Worm (Caenorhabditis elegans) whole organism, L4 larva: ENCODE measurements around the gene hizr-1.

Experiments used
- D1046.2 ChIP-seq: fragments of 200-800 bp; sonication (Bioruptor generic); IDR thresholded peaks from 2 replicates; pipeline ENCODE4 v1.3.6; 2022; ENCODE audit warnings: missing genetic modification characterization, missing compliant biosample characterization
- Y48G9A.11 ChIP-seq: fragments of 200-800 bp; sonication (Bioruptor generic); IDR thresholded peaks from 2 replicates; pipeline ENCODE4 v1.3.6; 2022; ENCODE audit warnings: missing genetic modification reagents, missing genetic modification characterization, missing compliant biosample characterization
- ZK337.2 ChIP-seq: fragments of 200-800 bp; sonication (Bioruptor generic); IDR thresholded peaks from 2 replicates; pipeline ENCODE4 v1.3.6; 2022; ENCODE audit warnings: missing genetic modification reagents, missing genetic modification characterization, missing compliant biosample characterization
- ama-1 ChIP-seq: fragments of 150-350 bp; optimal IDR thresholded peaks from 2 replicates; lab custom pipeline; 2014; ENCODE audit warnings: inconsistent platforms, mixed read lengths
- ceh-20 ChIP-seq: fragments of 200-800 bp; sonication (Bioruptor generic); IDR thresholded peaks from 2 replicates; pipeline ENCODE4 v1.3.6; 2022; ENCODE audit warnings: missing genetic modification reagents, missing genetic modification characterization, missing compliant biosample characterization
- ceh-82 ChIP-seq: sonication (generic microtip); optimal IDR thresholded peaks from 2 replicates; lab custom pipeline; 2017; ENCODE audit warnings: missing biosample characterization, missing genetic modification characterization
- ces-1 ChIP-seq: fragments of 150-350 bp; sonication (generic microtip); optimal IDR thresholded peaks from 4 replicates; lab custom pipeline; 2014; ENCODE audit warnings: missing biosample characterization, missing genetic modification reagents, missing genetic modification characterization
- daf-12 ChIP-seq: fragments of 150-350 bp; optimal IDR thresholded peaks from 2 replicates; lab custom pipeline; 2014; ENCODE audit warnings: missing biosample characterization, missing genetic modification reagents, missing genetic modification characterization
- daf-16 ChIP-seq, 3 experiments: sonication (generic microtip); optimal IDR thresholded peaks; 2 replicates each; lab custom pipeline; 2016 to 2017; ENCODE audit warnings: missing genetic modification characterization in 3 of 3, missing genetic modification reagents in 3 of 3, mild to moderate bottlenecking in 2 of 3, missing compliant biosample characterization in 2 of 3, missing biosample characterization in 1 of 3, moderate library complexity in 1 of 3
- dpl-1 ChIP-seq: fragments of 150-350 bp; optimal IDR thresholded peaks from 2 replicates; lab custom pipeline; 2014; ENCODE audit warnings: missing biosample characterization, missing genetic modification reagents, missing genetic modification characterization
- duxl-1 ChIP-seq: sonication (generic microtip); optimal IDR thresholded peaks from 2 replicates; lab custom pipeline; 2016; ENCODE audit warnings: mild to moderate bottlenecking, missing genetic modification characterization, moderate library complexity, missing compliant biosample characterization; ENCODE audit not compliant: poor library complexity
- egl-27 ChIP-seq: sonication (generic microtip); optimal IDR thresholded peaks from 3 replicates; lab custom pipeline; 2017; ENCODE audit warnings: missing biosample characterization, missing genetic modification reagents, missing genetic modification characterization
- fkh-10 ChIP-seq: fragments of 150-350 bp; optimal IDR thresholded peaks from 2 replicates; lab custom pipeline; 2014; ENCODE audit warnings: missing biosample characterization, missing genetic modification reagents, missing genetic modification characterization
- fos-1 ChIP-seq: fragments of 150-350 bp; optimal IDR thresholded peaks from 2 replicates; lab custom pipeline; 2014; ENCODE audit warnings: missing biosample characterization, missing genetic modification characterization
- gei-8 ChIP-seq: fragments of 200-800 bp; sonication (Bioruptor generic); optimal IDR thresholded peaks from 2 replicates; lab custom pipeline; 2018; ENCODE audit warnings: mild to moderate bottlenecking, missing genetic modification characterization, missing compliant biosample characterization
- hlh-11 ChIP-seq: fragments of 200-800 bp; sonication (Bioruptor generic); optimal IDR thresholded peaks from 2 replicates; lab custom pipeline; 2018; ENCODE audit warnings: mild to moderate bottlenecking, missing genetic modification characterization, missing compliant biosample characterization
- hmg-1.1 ChIP-seq: fragments of 200-800 bp; sonication (Bioruptor generic); IDR thresholded peaks from 2 replicates; pipeline ENCODE4 v1.3.6; 2022; ENCODE audit warnings: missing genetic modification reagents, missing genetic modification characterization, missing compliant biosample characterization
- jun-1 ChIP-seq: fragments of 150-350 bp; optimal IDR thresholded peaks from 2 replicates; lab custom pipeline; 2014; ENCODE audit warnings: missing biosample characterization, missing genetic modification reagents, missing genetic modification characterization
- lin-1 ChIP-seq: fragments of 200-800 bp; sonication (Bioruptor generic); IDR thresholded peaks from 2 replicates; pipeline ENCODE4 v1.3.6; 2022; ENCODE audit warnings: missing genetic modification reagents, missing genetic modification characterization, missing compliant biosample characterization
- lin-13 ChIP-seq: fragments of 150-350 bp; optimal IDR thresholded peaks from 2 replicates; lab custom pipeline; 2014; ENCODE audit warnings: missing biosample characterization, missing genetic modification reagents, missing genetic modification characterization
- lin-29 ChIP-seq: fragments of 200-800 bp; sonication (Bioruptor generic); IDR thresholded peaks from 2 replicates; pipeline ENCODE4 v1.3.6; 2022; ENCODE audit warnings: missing genetic modification reagents, missing genetic modification characterization, missing compliant biosample characterization
- lin-38 ChIP-seq: fragments of 200-800 bp; sonication (Bioruptor generic); IDR thresholded peaks from 2 replicates; pipeline ENCODE4 v1.3.6; 2022; ENCODE audit warnings: missing genetic modification reagents, missing genetic modification characterization, missing compliant biosample characterization
- madf-5 ChIP-seq, 2 experiments: fragments of 200-800 bp; sonication (Bioruptor generic); IDR thresholded peaks; 2 replicates each; pipeline ENCODE4 v1.3.6; 2022; ENCODE audit warnings: missing compliant biosample characterization in 2 of 2, missing genetic modification characterization in 2 of 2
- madf-9 ChIP-seq: fragments of 200-800 bp; sonication (Bioruptor generic); conservative IDR thresholded peaks from 2 replicates; pipeline ENCODE4 v1.3.6; 2022; ENCODE audit warnings: missing genetic modification reagents, missing genetic modification characterization, missing compliant biosample characterization
- mes-2 ChIP-seq: sonication (generic microtip); optimal IDR thresholded peaks from 2 replicates; lab custom pipeline; 2016; ENCODE audit warnings: missing genotype, mild to moderate bottlenecking, missing genetic modification characterization, missing compliant biosample characterization; ENCODE audit not compliant: poor library complexity, severe bottlenecking
- mxl-2 ChIP-seq: fragments of 200-800 bp; sonication (Bioruptor generic); conservative IDR thresholded peaks from 2 replicates; pipeline ENCODE4 v1.3.6; 2022; ENCODE audit warnings: missing genetic modification reagents, missing genetic modification characterization, missing compliant biosample characterization
- mxl-3 ChIP-seq: fragments of 200-800 bp; sonication (Bioruptor generic); optimal IDR thresholded peaks from 2 replicates; lab custom pipeline; 2018; ENCODE audit warnings: mild to moderate bottlenecking, missing genetic modification characterization, missing compliant biosample characterization
- nhr-102 ChIP-seq: sonication (generic microtip); optimal IDR thresholded peaks from 2 replicates; lab custom pipeline; 2016; ENCODE audit warnings: mild to moderate bottlenecking, missing genetic modification characterization, moderate library complexity, missing compliant biosample characterization
- nhr-28 ChIP-seq: fragments of 150-350 bp; optimal IDR thresholded peaks from 2 replicates; lab custom pipeline; 2014; ENCODE audit warnings: missing biosample characterization, missing genetic modification characterization
- nhr-41 ChIP-seq: fragments of 200-800 bp; sonication (Bioruptor generic); IDR thresholded peaks from 2 replicates; pipeline ENCODE4 v1.3.6; 2022; ENCODE audit warnings: missing genetic modification reagents, missing genetic modification characterization, missing compliant biosample characterization
- nhr-77 ChIP-seq: fragments of 150-350 bp; optimal IDR thresholded peaks from 2 replicates; lab custom pipeline; 2014; ENCODE audit warnings: missing biosample characterization, missing genetic modification characterization
- php-3 ChIP-seq: fragments of 200-800 bp; sonication (Bioruptor generic); IDR thresholded peaks from 2 replicates; pipeline ENCODE4 v1.3.6; 2022; ENCODE audit warnings: missing genetic modification reagents, missing genetic modification characterization, missing compliant biosample characterization
- pqm-1 ChIP-seq: sonication (generic microtip); optimal IDR thresholded peaks from 2 replicates; lab custom pipeline; 2017; ENCODE audit warnings: missing biosample characterization, missing genetic modification characterization
- rbr-2 ChIP-seq: sonication (generic microtip); optimal IDR thresholded peaks from 2 replicates; lab custom pipeline; 2016; ENCODE audit warnings: missing genotype, missing genetic modification characterization, missing compliant biosample characterization
- set-16 ChIP-seq: fragments of 200-800 bp; sonication (Bioruptor generic); IDR thresholded peaks from 2 replicates; pipeline ENCODE4 v1.3.6; 2022; ENCODE audit warnings: missing genetic modification reagents, missing genetic modification characterization, missing compliant biosample characterization
- snpc-1.2 ChIP-seq: fragments of 200-800 bp; sonication (Bioruptor generic); IDR thresholded peaks from 2 replicates; pipeline ENCODE4 v1.3.6; 2022; ENCODE audit warnings: missing genetic modification reagents, missing genetic modification characterization, missing compliant biosample characterization
- snpc-4 ChIP-seq: fragments of 150-350 bp; optimal IDR thresholded peaks from 2 replicates; lab custom pipeline; 2014; ENCODE audit warnings: missing biosample characterization, missing genetic modification characterization
- spr-1 ChIP-seq: sonication (generic microtip); optimal IDR thresholded peaks from 2 replicates; lab custom pipeline; 2016; ENCODE audit warnings: mild to moderate bottlenecking, missing genetic modification characterization, missing compliant biosample characterization
- tag-97 ChIP-seq: fragments of 200-800 bp; sonication (Bioruptor generic); IDR thresholded peaks from 2 replicates; pipeline ENCODE4 v1.3.6; 2022; ENCODE audit warnings: missing genetic modification characterization, missing compliant biosample characterization
- unc-39 ChIP-seq: sonication (generic microtip); optimal IDR thresholded peaks from 2 replicates; lab custom pipeline; 2017; ENCODE audit warnings: missing biosample characterization, missing genetic modification characterization
- unc-62 ChIP-seq, 3 experiments: fragments of 150-350 bp in 1 of 3; sonication (generic microtip); optimal IDR thresholded peaks in 2 of 3; peaks in 1 of 3; 1 replicate in 1 of 3; 2 replicates in 2 of 3; lab custom pipeline; 2014 to 2017; ENCODE audit warnings: missing biosample characterization in 3 of 3, missing genetic modification characterization in 3 of 3, missing genetic modification reagents in 3 of 3, missing genotype in 1 of 3
- vab-7 ChIP-seq: fragments of 200-800 bp; sonication (Bioruptor generic); IDR thresholded peaks from 2 replicates; pipeline ENCODE4 v1.3.6; 2022; ENCODE audit warnings: missing genetic modification reagents, missing genetic modification characterization, missing compliant biosample characterization
- zag-1 ChIP-seq: fragments of 150-350 bp; optimal IDR thresholded peaks from 2 replicates; lab custom pipeline; 2014; ENCODE audit warnings: missing biosample characterization, missing genetic modification characterization
- zip-2 ChIP-seq: fragments of 150-350 bp; optimal IDR thresholded peaks from 2 replicates; lab custom pipeline; 2014; ENCODE audit warnings: missing biosample characterization, missing genetic modification characterization
- ztf-7 ChIP-seq: fragments of 150-350 bp; optimal IDR thresholded peaks from 2 replicates; lab custom pipeline; 2014; ENCODE audit warnings: missing biosample characterization, missing genetic modification characterization

hizr-1 gene

ce11 chrX:11299642-11300307, 18.3 kb upstream of the hizr-1 start, which contains the start of the genes snrp-40.1 and F08G12.3 (continued):
- TF ChIP-seq lin-13 = peak; percentile 28
- TF ChIP-seq gei-8 (GFP tag; lab: Kevin White, UChicago) = no peak
- peak; percentile 89 for TF ChIP-seq rbr-2 (tag; lab: Kevin White, UChicago)
- no peak for TF ChIP-seq fos-1
- no peak for TF ChIP-seq ces-1 (GFP tag; lab: Kevin White, UChicago)
- no peak for TF ChIP-seq snpc-4 (tag; lab: Kevin White, UChicago)
- TF ChIP-seq lin-1 (GFP tag; lab: Robert Waterston, UW) = no peak
- no peak for TF ChIP-seq lin-29
- TF ChIP-seq dpl-1 (GFP tag; lab: Kevin White, UChicago) = peak; percentile 62
- TF ChIP-seq mxl-2 = no peak
- TF ChIP-seq Y48G9A.11 (GFP tag; lab: Robert Waterston, UW) = no peak
- TF ChIP-seq mxl-3 (GFP tag; lab: Kevin White, UChicago) = peak; percentile 93
- TF ChIP-seq spr-1 (tag; lab: Kevin White, UChicago) = peak; percentile 35
- TF ChIP-seq ama-1 (lab: Kevin White, UChicago) = no peak
- TF ChIP-seq tag-97 (GFP tag; lab: Robert Waterston, UW) = no peak
- no peak for TF ChIP-seq unc-39 (tag; lab: Kevin White, UChicago)
- peak; percentile 90 for TF ChIP-seq fkh-10 (GFP tag; lab: Kevin White, UChicago)
- TF ChIP-seq duxl-1 = no peak
- no peak for TF ChIP-seq D1046.2
- no peak for TF ChIP-seq ztf-7
- TF ChIP-seq pqm-1 = peak; percentile 70
- TF ChIP-seq, all 104 proteins: peak for 38

ce11 chrX:11305773-11306172, 12.3 kb upstream of the hizr-1 start, which contains the start of gene F08G12.1:
Gene F08G12.1, minus strand, starts transcription at chrX:11305873.
- TF ChIP-seq daf-16 (GFP tag; optimal IDR thresholded peaks at IDR 0.05; lab: Kevin White, UChicago) = no peak
- TF ChIP-seq daf-16 (tag; optimal IDR thresholded peaks at IDR 0.05; lab: Kevin White, UChicago) = no peak
- no peak for TF ChIP-seq madf-9
- TF ChIP-seq php-3 (GFP tag; lab: Robert Waterston, UW) = no peak
- TF ChIP-seq nhr-41 = no peak
- TF ChIP-seq spr-1 (tag; lab: Kevin White, UChicago) = no peak
- TF ChIP-seq nhr-102 (tag; lab: Kevin White, UChicago) = no peak
- no peak for TF ChIP-seq snpc-1.2
- no peak for TF ChIP-seq jun-1 (tag; lab: Kevin White, UChicago)
- no peak for TF ChIP-seq hmg-1.1 (GFP tag; lab: Robert Waterston, UW)
- TF ChIP-seq vab-7 (GFP tag; lab: Robert Waterston, UW) = no peak
- no peak for TF ChIP-seq ceh-20 (GFP tag; lab: Robert Waterston, UW)
- TF ChIP-seq egl-27 (tag; lab: Kevin White, UChicago) = no peak
- no peak for TF ChIP-seq ama-1 (lab: Kevin White, UChicago)

ce11 chrX:11307056-11307455, 11.0 kb upstream of the hizr-1 start, which contains the start of gene vhl-1:
Gene vhl-1, plus strand, starts transcription at chrX:11307356.
- TF ChIP-seq set-16 (GFP tag; lab: Robert Waterston, UW) (no peak), hmg-1.1 (GFP tag; lab: Robert Waterston, UW) (0 out of 2 replicates have a peak, but pooled peaks have one; percentile 11), mes-2 (peak; percentile 54)
- TF ChIP-seq, all 104 proteins: peak for 2

- TF ChIP-seq zag-1 (tag; lab: Kevin White, UChicago) (no peak), nhr-77 (tag; lab: Kevin White, UChicago) (no peak), ceh-82 (tag; lab: Kevin White, UChicago) (no peak), unc-62 (GFP tag; optimal IDR thresholded peaks at IDR 0.05 in 1 of 2; lab: Kevin White, UChicago) (peak in 1 of 2 experiments; percentile 75), unc-62 (tag; optimal IDR thresholded peaks at IDR 0.05; lab: Kevin White, UChicago) (no peak), hlh-11 (peak; percentile 49), zip-2 (no peak), nhr-28 (peak; percentile 74), lin-38 (GFP tag; lab: Robert Waterston, UW) (no peak), lin-13 (no peak), tag-97 (GFP tag; lab: Robert Waterston, UW) (no peak), lin-1 (GFP tag; lab: Robert Waterston, UW) (no peak), egl-27 (tag; lab: Kevin White, UChicago) (no peak), daf-12 (tag; lab: Kevin White, UChicago) (no peak), ZK337.2 (GFP tag; lab: Robert Waterston, UW) (no peak), madf-5 (GFP tag; IDR thresholded peaks at IDR 0.05; lab: Robert Waterston, UW) (no peak)
Observed at ce11 chrX:11310285-11310838, 7.7 kb upstream of the hizr-1 start, which contains the start of gene F08G12.5. Gene F08G12.5, minus strand, starts transcription at chrX:11310285.
